Worm (Caenorhabditis elegans) whole organism, mixed stage, embryonic: ENCODE measurements around the gene F16B3.2.

Experiments
- elt-1 ChIP-seq: sonication (generic microtip); optimal IDR thresholded peaks from 2 replicates; lab custom pipeline; 2017; ENCODE audit warnings: missing genetic modification characterization, mild to moderate bottlenecking, missing compliant biosample characterization, antibody characterized with exemption, moderate library complexity, borderline replicate concordance; ENCODE audit not compliant: insufficient read depth
- nhr-12 ChIP-seq: fragments of 150-350 bp; optimal IDR thresholded peaks from 2 replicates; lab custom pipeline; 2014; ENCODE audit warnings: missing biosample characterization, missing genetic modification characterization
- nhr-237 ChIP-seq: fragments of 150-350 bp; optimal IDR thresholded peaks from 2 replicates; lab custom pipeline; 2014; ENCODE audit warnings: missing biosample characterization, missing genetic modification characterization
- snpc-4 ChIP-seq: fragments of 150-350 bp; optimal IDR thresholded peaks from 2 replicates; lab custom pipeline; 2014; ENCODE audit warnings: missing biosample characterization, missing genetic modification characterization
- unc-120 ChIP-seq: sonication (generic microtip); optimal IDR thresholded peaks from 2 replicates; lab custom pipeline; 2017; ENCODE audit warnings: missing genetic modification characterization, missing compliant biosample characterization; ENCODE audit not compliant: poor library complexity, severe bottlenecking
- unc-62 ChIP-seq: fragments of 150-350 bp; optimal IDR thresholded peaks from 2 replicates; lab custom pipeline; 2014; ENCODE audit warnings: missing biosample characterization, missing genetic modification reagents, missing genetic modification characterization
- ztf-11 ChIP-seq: fragments of 150-350 bp; optimal IDR thresholded peaks from 2 replicates; lab custom pipeline; 2014; ENCODE audit warnings: missing biosample characterization, missing genetic modification characterization

- TF ChIP-seq snpc-4 (tag; lab: Kevin White, UChicago): no peak
- TF ChIP-seq unc-120: no peak
- TF ChIP-seq unc-62 (GFP tag; lab: Kevin White, UChicago): no peak
- no peak for TF ChIP-seq elt-1 (tag; lab: Kevin White, UChicago)
- no peak for TF ChIP-seq nhr-237 (tag; lab: Kevin White, UChicago)
- TF ChIP-seq nhr-12 (tag; lab: Kevin White, UChicago): no peak
- no peak for TF ChIP-seq ztf-11 (tag; lab: Kevin White, UChicago)
Measured at ce11 chrV:1321776-1322175, 6.9 kb downstream of the F16B3.2 start.
